Fruit fly (Drosophila melanogaster) whole organism, embryonic: ENCODE results near the gene Vha16-2.

Source experiments
- Bdp1 ChIP-seq: fragments of 200-800 bp; sonication (Bioruptor generic); optimal IDR thresholded peaks from 3 replicates; lab custom pipeline; 2016; ENCODE audit warnings: missing biosample characterization, missing genetic modification characterization
- Bgb ChIP-seq: fragments of 200-800 bp; sonication (Bioruptor generic); IDR thresholded peaks from 2 replicates; pipeline ENCODE4 v1.3.6; 2022; ENCODE audit warnings: missing biosample characterization, missing genetic modification characterization; ENCODE audit not compliant: partially characterized antibody
- BtbVII ChIP-seq: fragments of 200-800 bp; sonication (Bioruptor generic); optimal IDR thresholded peaks from 3 replicates; lab custom pipeline; 2017; ENCODE audit warnings: missing biosample characterization, mild to moderate bottlenecking, missing genetic modification characterization
- CG1024 ChIP-seq: fragments of 200-800 bp; sonication (Bioruptor generic); IDR thresholded peaks from 2 replicates; pipeline ENCODE4 v1.3.6; 2022; ENCODE audit warnings: missing biosample characterization, missing genetic modification characterization
- CG10462 ChIP-seq: fragments of 200-800 bp; sonication (Bioruptor generic); optimal IDR thresholded peaks from 2 replicates; lab custom pipeline; 2016; ENCODE audit warnings: missing biosample characterization, missing genetic modification characterization
- CG11723 ChIP-seq: fragments of 200-800 bp; sonication (Bioruptor generic); optimal IDR thresholded peaks from 2 replicates; lab custom pipeline; 2017; ENCODE audit warnings: missing biosample characterization, mild to moderate bottlenecking, missing genetic modification characterization
- CG12769 ChIP-seq: fragments of 200-800 bp; sonication (Bioruptor generic); optimal IDR thresholded peaks from 2 replicates; lab custom pipeline; 2019; ENCODE audit warnings: missing biosample characterization, mild to moderate bottlenecking, missing genetic modification characterization, moderate library complexity
- CG13287 ChIP-seq: fragments of 200-800 bp; sonication (Bioruptor generic); IDR thresholded peaks from 2 replicates; pipeline ENCODE4 v1.3.6; 2022; ENCODE audit warnings: missing biosample characterization, missing genetic modification characterization; ENCODE audit not compliant: partially characterized antibody
- CG14965 ChIP-seq: fragments of 200-800 bp; sonication (Bioruptor generic); optimal IDR thresholded peaks from 2 replicates; lab custom pipeline; 2016; ENCODE audit warnings: missing biosample characterization, missing genetic modification characterization, borderline replicate concordance
- CG15514 ChIP-seq: fragments of 200-800 bp; sonication (Bioruptor generic); optimal IDR thresholded peaks from 3 replicates; lab custom pipeline; 2017; ENCODE audit warnings: missing biosample characterization, missing genetic modification characterization, mild to moderate bottlenecking, moderate library complexity, missing genetic modification reagents
- CG15696 ChIP-seq: fragments of 200-800 bp; sonication (Bioruptor generic); optimal IDR thresholded peaks from 2 replicates; lab custom pipeline; 2019; ENCODE audit warnings: missing biosample characterization, mild to moderate bottlenecking, missing genetic modification characterization, moderate library complexity
- CG17186 ChIP-seq: fragments of 200-800 bp; sonication (Bioruptor generic); optimal IDR thresholded peaks from 3 replicates; lab custom pipeline; 2017; ENCODE audit warnings: missing biosample characterization, missing genetic modification reagents, missing genetic modification characterization
- CG17359 ChIP-seq: fragments of 200-800 bp; sonication (Bioruptor generic); optimal IDR thresholded peaks from 3 replicates; lab custom pipeline; 2018; ENCODE audit warnings: missing biosample characterization, mild to moderate bottlenecking, missing genetic modification characterization, moderate library complexity
- CG2120 ChIP-seq: fragments of 200-800 bp; sonication (Bioruptor generic); optimal IDR thresholded peaks from 3 replicates; lab custom pipeline; 2016; ENCODE audit warnings: missing biosample characterization, missing genetic modification characterization
- CG2889 ChIP-seq: fragments of 200-800 bp; sonication (Bioruptor generic); IDR thresholded peaks from 3 replicates; pipeline ENCODE4 v1.3.6; 2022; ENCODE audit warnings: missing biosample characterization, missing genetic modification characterization
- CG3163 ChIP-seq: fragments of 200-800 bp; sonication (Bioruptor generic); optimal IDR thresholded peaks from 3 replicates; lab custom pipeline; 2016; ENCODE audit warnings: missing biosample characterization, missing genetic modification characterization
- CG32532 ChIP-seq: fragments of 200-800 bp; sonication (Bioruptor generic); IDR thresholded peaks from 2 replicates; pipeline ENCODE4 v1.3.6; 2022; ENCODE audit warnings: missing biosample characterization, missing genetic modification characterization
- CG32767 ChIP-seq: fragments of 200-800 bp; sonication (Bioruptor generic); IDR thresholded peaks from 2 replicates; pipeline ENCODE4 v1.3.6; 2022; ENCODE audit warnings: missing biosample characterization, missing genetic modification characterization
- CG34376 ChIP-seq: fragments of 200-800 bp; sonication (Bioruptor generic); optimal IDR thresholded peaks from 2 replicates; lab custom pipeline; 2018; ENCODE audit warnings: missing biosample characterization, mild to moderate bottlenecking, missing genetic modification characterization
- CG6654 ChIP-seq: fragments of 200-800 bp; sonication (Bioruptor generic); optimal IDR thresholded peaks from 2 replicates; lab custom pipeline; 2017; ENCODE audit warnings: missing biosample characterization, mild to moderate bottlenecking, missing genetic modification characterization
- D ChIP-seq, 2 experiments: fragments of 200-800 bp in 1 of 2; fragments of >200 bp in 1 of 2; sonication (Bioruptor generic) in 1 of 2; optimal IDR thresholded peaks; 2 replicates in 1 of 2; 3 replicates in 1 of 2; lab custom pipeline; 2017; ENCODE audit warnings: mild to moderate bottlenecking in 1 of 2, missing biosample characterization in 1 of 2, missing genetic modification characterization in 1 of 2, missing genetic modification reagents in 1 of 2
- Doc3 ChIP-seq: fragments of 200-800 bp; sonication (Bioruptor generic); IDR thresholded peaks from 3 replicates; pipeline ENCODE4 v1.3.6; 2022; ENCODE audit warnings: missing biosample characterization, missing genetic modification characterization; ENCODE audit not compliant: partially characterized antibody
- Ets97D ChIP-seq: fragments of 200-800 bp; sonication (Bioruptor generic); optimal IDR thresholded peaks from 3 replicates; lab custom pipeline; 2016; ENCODE audit warnings: missing biosample characterization, missing genetic modification characterization
- HLH54F ChIP-seq: fragments of 200-800 bp; sonication (Bioruptor generic); optimal IDR thresholded peaks from 3 replicates; lab custom pipeline; 2016; ENCODE audit warnings: missing biosample characterization, missing genetic modification characterization
- Meics ChIP-seq: fragments of 200-800 bp; sonication (Bioruptor generic); optimal IDR thresholded peaks from 2 replicates; lab custom pipeline; 2017; ENCODE audit warnings: missing biosample characterization, mild to moderate bottlenecking, missing genetic modification characterization
- Ravus ChIP-seq: fragments of 200-800 bp; sonication (Bioruptor generic); IDR thresholded peaks from 2 replicates; pipeline ENCODE4 v1.3.6; 2022; ENCODE audit warnings: missing biosample characterization, missing genetic modification characterization
- Stat92E ChIP-seq, 3 experiments: fragments of >200 bp in 2 of 3; fragments of 200-800 bp in 1 of 3; sonication (Bioruptor generic) in 1 of 3; optimal IDR thresholded peaks; 2 replicates each; lab custom pipeline; 2017 to 2019; ENCODE audit warnings: missing biosample characterization in 3 of 3, missing genetic modification characterization in 3 of 3, mild to moderate bottlenecking in 1 of 3, moderate library complexity in 1 of 3
- TFAM ChIP-seq: fragments of 200-800 bp; sonication (Bioruptor generic); optimal IDR thresholded peaks from 2 replicates; lab custom pipeline; 2017; ENCODE audit warnings: missing biosample characterization, missing genetic modification characterization, inconsistent platforms
- abd-A ChIP-seq: fragments of 200-800 bp; sonication (Bioruptor generic); optimal IDR thresholded peaks from 3 replicates; lab custom pipeline; 2019; ENCODE audit warnings: missing biosample characterization, mild to moderate bottlenecking, missing genetic modification characterization, moderate library complexity
- ac ChIP-seq: fragments of 200-800 bp; sonication (Bioruptor generic); optimal IDR thresholded peaks from 3 replicates; lab custom pipeline; 2017; ENCODE audit warnings: missing biosample characterization, mild to moderate bottlenecking, missing genetic modification characterization
- aop ChIP-seq: fragments of 200-800 bp; sonication (Bioruptor generic); IDR thresholded peaks from 2 replicates; pipeline ENCODE4 v1.3.6; 2022; ENCODE audit warnings: missing biosample characterization, missing genetic modification characterization
- bsh ChIP-seq, 2 experiments: fragments of 200-800 bp; sonication (Bioruptor generic); optimal IDR thresholded peaks; 2 replicates each; lab custom pipeline; 2017 to 2018; ENCODE audit warnings: mild to moderate bottlenecking in 2 of 2, missing biosample characterization in 2 of 2, missing genetic modification characterization in 2 of 2, moderate library complexity in 1 of 2
- btn ChIP-seq: fragments of 200-800 bp; sonication (Bioruptor generic); optimal IDR thresholded peaks from 2 replicates; lab custom pipeline; 2016; ENCODE audit warnings: missing biosample characterization, missing genetic modification characterization
- ci ChIP-seq: fragments of 200-800 bp; sonication (Bioruptor generic); IDR thresholded peaks from 3 replicates; pipeline ENCODE4 v1.3.6; 2022; ENCODE audit warnings: missing biosample characterization, missing genetic modification characterization
- eve ChIP-seq, 2 experiments: fragments of >200 bp; optimal IDR thresholded peaks; 2 replicates each; lab custom pipeline; 2017; ENCODE audit warnings: missing biosample characterization in 2 of 2, missing genetic modification characterization in 2 of 2
- gem ChIP-seq: fragments of 200-800 bp; sonication (Bioruptor generic); optimal IDR thresholded peaks from 2 replicates; lab custom pipeline; 2019; ENCODE audit warnings: missing biosample characterization, mild to moderate bottlenecking, missing genetic modification characterization, moderate library complexity
- gro ChIP-seq: fragments of 200-800 bp; sonication (Bioruptor generic); optimal IDR thresholded peaks from 2 replicates; lab custom pipeline; 2016; ENCODE audit warnings: missing biosample characterization, missing genetic modification characterization
- ind ChIP-seq: fragments of 200-800 bp; sonication (Bioruptor generic); optimal IDR thresholded peaks from 3 replicates; lab custom pipeline; 2016; ENCODE audit warnings: missing biosample characterization, missing genetic modification characterization
- lov ChIP-seq, 2 experiments: fragments of 200-800 bp in 1 of 2; fragments of >200 bp in 1 of 2; sonication (Bioruptor generic) in 1 of 2; IDR thresholded peaks in 1 of 2; optimal IDR thresholded peaks in 1 of 2; 2 replicates in 1 of 2; 3 replicates in 1 of 2; pipeline versions ENCODE4 v1.3.6 to Lab custom; 2017 to 2022; ENCODE audit warnings: missing biosample characterization in 1 of 2, missing genetic modification characterization in 1 of 2
- nau ChIP-seq: fragments of 200-800 bp; sonication (Bioruptor generic); optimal IDR thresholded peaks from 3 replicates; lab custom pipeline; 2017; ENCODE audit warnings: missing biosample characterization, mild to moderate bottlenecking, missing genetic modification characterization, missing genetic modification reagents
- pzg ChIP-seq: fragments of 200-800 bp; sonication (Bioruptor generic); optimal IDR thresholded peaks from 3 replicates; lab custom pipeline; 2018; ENCODE audit warnings: missing biosample characterization, mild to moderate bottlenecking, missing genetic modification characterization, moderate library complexity
- schlank ChIP-seq: fragments of 200-800 bp; sonication (Bioruptor generic); optimal IDR thresholded peaks from 2 replicates; lab custom pipeline; 2018; ENCODE audit warnings: missing biosample characterization, mild to moderate bottlenecking, missing genetic modification characterization
- sens ChIP-seq: fragments of 200-800 bp; sonication (Bioruptor generic); peaks from one replicate; lab custom pipeline; 2016; ENCODE audit warnings: missing biosample characterization, missing genetic modification characterization
- sim ChIP-seq: fragments of 200-800 bp; sonication (Bioruptor generic); IDR thresholded peaks from 2 replicates; pipeline ENCODE4 v1.3.6; 2022; ENCODE audit warnings: missing biosample characterization, missing genetic modification characterization
- sna ChIP-seq: fragments of 200-800 bp; sonication (Bioruptor generic); IDR thresholded peaks from 2 replicates; pipeline ENCODE4 v1.3.6; 2022; ENCODE audit warnings: missing biosample characterization, missing genetic modification characterization; ENCODE audit not compliant: partially characterized antibody
- sqz ChIP-seq: fragments of 200-800 bp; sonication (Bioruptor generic); optimal IDR thresholded peaks from 3 replicates; lab custom pipeline; 2018; ENCODE audit warnings: missing biosample characterization, mild to moderate bottlenecking, missing genetic modification characterization
- vvl ChIP-seq: fragments of 200-800 bp; sonication (Bioruptor generic); IDR thresholded peaks from 2 replicates; pipeline ENCODE4 v1.3.6; 2022; ENCODE audit warnings: missing biosample characterization, missing genetic modification characterization

Vha16-2 gene

dm6 chr3L:11492457-11492856 is 17.7 kb downstream of the Vha16-2 start (continued):
- no peak for TF ChIP-seq vvl (GFP tag; lab: Robert Waterston, UW)
- no peak for TF ChIP-seq Bdp1 (GFP tag; lab: Kevin White, UChicago)
- TF ChIP-seq CG6654 (GFP tag; lab: Kevin White, UChicago): no peak
- no peak for TF ChIP-seq CG14965
- TF ChIP-seq ind (GFP tag; lab: Kevin White, UChicago): no peak
- no peak for TF ChIP-seq gem (tag; lab: Kevin White, UChicago)
- no peak for TF ChIP-seq CG15696 (tag; lab: Kevin White, UChicago)
- no peak for TF ChIP-seq HLH54F (GFP tag; lab: Kevin White, UChicago)
- TF ChIP-seq CG10462 (GFP tag; lab: Kevin White, UChicago): no peak
- TF ChIP-seq pzg (GFP tag; lab: Kevin White, UChicago): no peak
- no peak for TF ChIP-seq gro (GFP tag; lab: Kevin White, UChicago)
- peak in 1 of 2 experiments; percentile 35 for TF ChIP-seq bsh (GFP tag; optimal IDR thresholded peaks at IDR 0.05; lab: Kevin White, UChicago)
- no peak for TF ChIP-seq CG2120 (GFP tag; lab: Kevin White, UChicago)
- TF ChIP-seq lov (optimal IDR thresholded peaks at IDR 0.05; lab: Kevin White, UChicago): no peak
- no peak for TF ChIP-seq lov (GFP tag; IDR thresholded peaks at IDR 0.05; lab: Robert Waterston, UW)
- no peak for TF ChIP-seq TFAM (GFP tag; lab: Kevin White, UChicago)
- no peak for TF ChIP-seq Ravus (GFP tag; lab: Robert Waterston, UW)
- no peak for TF ChIP-seq Stat92E (GFP tag; optimal IDR thresholded peaks at IDR 0.05; lab: Kevin White, UChicago)
- TF ChIP-seq CG1024 (GFP tag; lab: Robert Waterston, UW): no peak
- TF ChIP-seq Ets97D (GFP tag; lab: Kevin White, UChicago): no peak
- TF ChIP-seq Doc3 (GFP tag; lab: Robert Waterston, UW): no peak
- no peak for TF ChIP-seq schlank
- no peak for TF ChIP-seq Bgb
- no peak for TF ChIP-seq CG17186

dm6 chr3L:11493090-11493807 is 18.5 kb downstream of the Vha16-2 start:
- TF ChIP-seq D (optimal IDR thresholded peaks at IDR 0.05; lab: Kevin White, UChicago) (no peak), D (GFP tag; optimal IDR thresholded peaks at IDR 0.05; lab: Kevin White, UChicago) (no peak), ci (GFP tag; lab: Robert Waterston, UW) (peak; percentile 76; the same call in 2 of the 3 replicates), BtbVII (peak; percentile 46), CG32767 (GFP tag; lab: Robert Waterston, UW) (peak; percentile 8; the same call in 1 of the 2 replicates), CG13287 (peak; percentile 47; the same call in 1 of the 2 replicates), CG34376 (peak; percentile 63), abd-A (tag; lab: Kevin White, UChicago) (peak; percentile 78), sim (GFP tag; lab: Robert Waterston, UW) (0 out of 2 replicates have a peak, but pooled peaks have one; percentile 5), ac (peak; percentile 28), CG3163 (peak; percentile 22), sqz (peak; percentile 30), CG11723 (GFP tag; lab: Kevin White, UChicago) (peak; percentile 50), CG12769 (tag; lab: Kevin White, UChicago) (peak; percentile 71), aop (GFP tag; lab: Robert Waterston, UW) (peak; percentile 64; the same call in 1 of the 2 replicates), nau (GFP tag; lab: Kevin White, UChicago) (peak; percentile 41), Meics (GFP tag; lab: Kevin White, UChicago) (peak; percentile 10), CG17359 (peak; percentile 30), CG15514 (peak; percentile 25), btn (GFP tag; lab: Kevin White, UChicago) (no peak), sens (GFP tag; lab: Kevin White, UChicago) (peak; percentile 59), eve (GFP tag; optimal IDR thresholded peaks at IDR 0.05; lab: Kevin White, UChicago) (peak in 1 of 2 experiments; percentile 76), sna (peak; percentile 47; the same call in 1 of the 2 replicates), CG32532 (GFP tag; lab: Robert Waterston, UW) (peak; percentile 48; the same call in 1 of the 2 replicates), CG2889 (GFP tag; lab: Robert Waterston, UW) (no peak)
